Worm (Caenorhabditis elegans) whole organism, L2 larva: ENCODE measurements around the gene F58F9.6.

ENCODE experiments used
- R02D3.7 ChIP-seq: fragments of 150-350 bp; optimal IDR thresholded peaks from 2 replicates; lab custom pipeline; 2014; ENCODE audit warnings: missing biosample characterization, missing genetic modification characterization
- nhr-23 ChIP-seq: fragments of 150-350 bp; optimal IDR thresholded peaks from 2 replicates; lab custom pipeline; 2014; ENCODE audit warnings: missing biosample characterization, missing genetic modification reagents, missing genetic modification characterization
- sma-9 ChIP-seq, 2 experiments: fragments of 150-350 bp in 1 of 2; sonication (generic microtip) in 1 of 2; optimal IDR thresholded peaks; 2 replicates each; lab custom pipeline; 2014 to 2016; ENCODE audit warnings: missing genetic modification characterization in 2 of 2, mild to moderate bottlenecking in 1 of 2, missing biosample characterization in 1 of 2, missing compliant biosample characterization in 1 of 2, missing genetic modification reagents in 1 of 2, moderate library complexity in 1 of 2
- unc-55 ChIP-seq: fragments of 150-350 bp; sonication (generic microtip); optimal IDR thresholded peaks from 3 replicates; lab custom pipeline; 2014; ENCODE audit warnings: missing biosample characterization, missing genetic modification reagents, missing genetic modification characterization
- ztf-11 ChIP-seq: sonication (generic microtip); optimal IDR thresholded peaks from 2 replicates; lab custom pipeline; 2017; ENCODE audit warnings: missing biosample characterization, missing genetic modification characterization

DNA sequence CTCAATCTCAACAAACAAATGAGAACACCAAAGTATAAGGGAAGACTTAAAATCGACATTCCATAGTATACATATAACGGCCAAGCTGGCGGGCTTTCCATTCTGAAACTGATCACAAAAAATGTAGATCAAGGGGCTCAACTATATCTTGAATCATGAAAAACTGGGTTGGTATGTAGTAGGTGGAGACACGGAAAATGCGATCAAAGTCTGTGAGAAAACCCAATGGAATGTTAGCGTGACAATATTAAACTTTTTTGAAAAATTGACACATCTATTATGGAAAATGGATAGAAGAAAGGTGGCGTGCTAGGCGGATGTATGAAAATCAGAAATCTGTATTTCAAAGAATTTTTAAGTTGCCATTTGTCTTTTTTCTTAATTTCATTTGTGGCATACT, 25.8 kb upstream of the F58F9.6 start, which contains the start of gene srv-28:
- TF ChIP-seq R02D3.7 (tag; lab: Kevin White, UChicago): no peak
- no peak for TF ChIP-seq unc-55 (GFP tag; lab: Kevin White, UChicago)
- TF ChIP-seq sma-9 (GFP tag; optimal IDR thresholded peaks at IDR 0.05; lab: Kevin White, UChicago): no peak
- no peak for TF ChIP-seq sma-9 (tag; optimal IDR thresholded peaks at IDR 0.05; lab: Kevin White, UChicago)
- no peak for TF ChIP-seq ztf-11 (tag; lab: Kevin White, UChicago)
- TF ChIP-seq nhr-23 (tag; lab: Kevin White, UChicago): no peak
